Worm (Caenorhabditis elegans) whole organism, midembryonic: ENCODE results near the gene madf-8.

ENCODE experiments used
- T22C8.4 ChIP-seq: fragments of 200-800 bp; sonication (Bioruptor generic); IDR thresholded peaks from 2 replicates; pipeline ENCODE4 v1.3.6; 2022; ENCODE audit warnings: missing genetic modification characterization, missing compliant biosample characterization
- cog-1 ChIP-seq: sonication (generic microtip); optimal IDR thresholded peaks from 2 replicates; lab custom pipeline; 2016; ENCODE audit warnings: missing genetic modification characterization, missing compliant biosample characterization
- flt-1 ChIP-seq: fragments of 200-800 bp; sonication (Bioruptor generic); IDR thresholded peaks from 2 replicates; pipeline ENCODE4 v1.3.6; 2022; ENCODE audit warnings: missing genetic modification characterization, missing compliant biosample characterization
- klf-2 ChIP-seq: fragments of 200-800 bp; sonication (Bioruptor generic); conservative IDR thresholded peaks from 2 replicates; pipeline ENCODE4 v1.3.6; 2022; ENCODE audit warnings: missing genetic modification reagents, missing genetic modification characterization, missing compliant biosample characterization
- med-1 ChIP-seq: sonication (generic microtip); optimal IDR thresholded peaks from 2 replicates; lab custom pipeline; 2017; ENCODE audit warnings: missing genetic modification characterization, mild to moderate bottlenecking, missing compliant biosample characterization, antibody characterized with exemption, missing genetic modification reagents; ENCODE audit not compliant: insufficient read depth
- ref-1 ChIP-seq: fragments of 200-800 bp; sonication (Bioruptor generic); conservative IDR thresholded peaks from 2 replicates; pipeline ENCODE4 v1.3.6; 2022; ENCODE audit warnings: missing genetic modification reagents, missing genetic modification characterization, missing compliant biosample characterization
- tab-1 ChIP-seq: fragments of 200-800 bp; sonication (Bioruptor generic); IDR thresholded peaks from 2 replicates; pipeline ENCODE4 v1.3.6; 2022; ENCODE audit warnings: missing genetic modification characterization, missing compliant biosample characterization
- ztf-23 ChIP-seq: fragments of 200-800 bp; sonication (Bioruptor generic); IDR thresholded peaks from 2 replicates; pipeline ENCODE4 v1.3.6; 2022; ENCODE audit warnings: missing genetic modification reagents, missing genetic modification characterization, missing compliant biosample characterization
- ztf-29 ChIP-seq: fragments of 200-800 bp; sonication (Bioruptor generic); IDR thresholded peaks from 2 replicates; pipeline ENCODE4 v1.3.6; 2022; ENCODE audit warnings: missing genetic modification reagents, missing genetic modification characterization, missing compliant biosample characterization

Gene madf-8

ce11 chrIII:3627042-3627441 is 23.6 kb downstream of the madf-8 start, which contains the start of gene sel-8:
TSS of gene sel-8 (minus strand) at chrIII:3627142.
- TF ChIP-seq flt-1 (GFP tag; lab: Robert Waterston, UW) (no peak), ref-1 (no peak), klf-2 (GFP tag; lab: Robert Waterston, UW) (no peak), T22C8.4 (GFP tag; lab: Robert Waterston, UW) (no peak), med-1 (GFP tag; lab: Kevin White, UChicago) (no peak), tab-1 (GFP tag; lab: Robert Waterston, UW) (no peak), ztf-29 (GFP tag; lab: Robert Waterston, UW) (no peak), ztf-23 (no peak), cog-1 (no peak)

- no peak for TF ChIP-seq med-1 (GFP tag; lab: Kevin White, UChicago)
- no peak for TF ChIP-seq T22C8.4 (GFP tag; lab: Robert Waterston, UW)
- TF ChIP-seq ref-1, result no peak
- no peak for TF ChIP-seq ztf-29 (GFP tag; lab: Robert Waterston, UW)
- no peak for TF ChIP-seq cog-1
- no peak for TF ChIP-seq klf-2 (GFP tag; lab: Robert Waterston, UW)
- TF ChIP-seq flt-1 (GFP tag; lab: Robert Waterston, UW), result no peak
- no peak for TF ChIP-seq ztf-23
- TF ChIP-seq tab-1 (GFP tag; lab: Robert Waterston, UW), result no peak
These were observed 26.9 kb downstream of the madf-8 start for ce11 chrIII:3623772-3624171.

- TF ChIP-seq klf-2 (GFP tag; lab: Robert Waterston, UW) (no peak), cog-1 (no peak), flt-1 (GFP tag; lab: Robert Waterston, UW) (no peak), ztf-23 (no peak), ztf-29 (GFP tag; lab: Robert Waterston, UW) (no peak), med-1 (GFP tag; lab: Kevin White, UChicago) (no peak), ref-1 (no peak), tab-1 (GFP tag; lab: Robert Waterston, UW) (no peak), T22C8.4 (GFP tag; lab: Robert Waterston, UW) (no peak)
These were observed 29.3 kb downstream of the madf-8 start for ce11 chrIII:3621211-3621897.

- TF ChIP-seq T22C8.4 (GFP tag; lab: Robert Waterston, UW) (no peak), tab-1 (GFP tag; lab: Robert Waterston, UW) (no peak), flt-1 (GFP tag; lab: Robert Waterston, UW) (peak; percentile 70; the same call in 1 of the 2 replicates), ztf-29 (GFP tag; lab: Robert Waterston, UW) (no peak), ref-1 (0 out of 2 replicates have a peak, but pooled peaks have one; percentile 55), ztf-23 (peak; percentile 83), cog-1 (no peak), klf-2 (GFP tag; lab: Robert Waterston, UW) (no peak), med-1 (GFP tag; lab: Kevin White, UChicago) (no peak)
These were observed 30.0 kb downstream of the madf-8 start for ce11 chrIII:3620652-3621051.

- TF ChIP-seq med-1 (GFP tag; lab: Kevin White, UChicago) (no peak), klf-2 (GFP tag; lab: Robert Waterston, UW) (no peak), flt-1 (GFP tag; lab: Robert Waterston, UW) (no peak), ztf-23 (no peak), tab-1 (GFP tag; lab: Robert Waterston, UW) (no peak), ref-1 (no peak), cog-1 (no peak), T22C8.4 (GFP tag; lab: Robert Waterston, UW) (no peak), ztf-29 (GFP tag; lab: Robert Waterston, UW) (no peak)
These were observed 30.9 kb downstream of the madf-8 start for ce11 chrIII:3619621-3620261.

ce11 chrIII:3612882-3613479 is 37.7 kb downstream of the madf-8 start:
- no peak for TF ChIP-seq tab-1 (GFP tag; lab: Robert Waterston, UW)
- no peak for TF ChIP-seq ztf-29 (GFP tag; lab: Robert Waterston, UW)
- TF ChIP-seq ref-1, result no peak
- TF ChIP-seq flt-1 (GFP tag; lab: Robert Waterston, UW), result no peak
- TF ChIP-seq cog-1, result no peak
- no peak for TF ChIP-seq ztf-23
- TF ChIP-seq klf-2 (GFP tag; lab: Robert Waterston, UW), result no peak
- TF ChIP-seq med-1 (GFP tag; lab: Kevin White, UChicago), result no peak
- TF ChIP-seq T22C8.4 (GFP tag; lab: Robert Waterston, UW), result no peak

ce11 chrIII:3612387-3612786 is 38.2 kb downstream of the madf-8 start:
- TF ChIP-seq ztf-23 (0 out of 2 replicates have a peak, but pooled peaks have one; percentile 44), ref-1 (no peak)

- no peak for TF ChIP-seq ref-1
These were observed 45.0 kb downstream of the madf-8 start for ce11 chrIII:3605681-3606080.

- TF ChIP-seq tab-1 (GFP tag; lab: Robert Waterston, UW) (no peak), klf-2 (GFP tag; lab: Robert Waterston, UW) (no peak), ztf-23 (no peak), med-1 (GFP tag; lab: Kevin White, UChicago) (no peak), flt-1 (GFP tag; lab: Robert Waterston, UW) (no peak), T22C8.4 (GFP tag; lab: Robert Waterston, UW) (no peak), ztf-29 (GFP tag; lab: Robert Waterston, UW) (no peak)
These were observed 49.4 kb downstream of the madf-8 start for ce11 chrIII:3601271-3601670.
